Fruit fly (Drosophila melanogaster) whole organism, pupa: Measurements from ENCODE around the gene retinin.

Experiments used
- CG10348 ChIP-seq: fragments of 200-800 bp; sonication (Bioruptor generic); IDR thresholded peaks from 2 replicates; pipeline ENCODE4 v1.3.6; 2022; ENCODE audit warnings: missing biosample characterization, missing genetic modification characterization
- CG13204 ChIP-seq: fragments of 200-800 bp; sonication (Bioruptor generic); optimal IDR thresholded peaks from 2 replicates; lab custom pipeline; 2018; ENCODE audit warnings: missing biosample characterization, mild to moderate bottlenecking, missing genetic modification characterization, moderate library complexity
- CG14655 ChIP-seq: fragments of 200-800 bp; sonication (Bioruptor generic); optimal IDR thresholded peaks from 3 replicates; lab custom pipeline; 2017; ENCODE audit warnings: mild to moderate bottlenecking, missing biosample characterization, missing genetic modification reagents, missing genetic modification characterization
- CG15710 ChIP-seq: fragments of 200-800 bp; sonication (Bioruptor generic); optimal IDR thresholded peaks from 2 replicates; lab custom pipeline; 2018; ENCODE audit warnings: missing biosample characterization, mild to moderate bottlenecking, missing genetic modification characterization, moderate library complexity
- CG17806 ChIP-seq: fragments of 200-800 bp; sonication (Bioruptor generic); optimal IDR thresholded peaks from 2 replicates; lab custom pipeline; 2018; ENCODE audit warnings: missing biosample characterization, mild to moderate bottlenecking, missing genetic modification characterization, moderate library complexity
- CG9948 ChIP-seq: fragments of 200-800 bp; sonication (Bioruptor generic); optimal IDR thresholded peaks from 2 replicates; lab custom pipeline; 2018; ENCODE audit warnings: missing biosample characterization, mild to moderate bottlenecking, missing genetic modification characterization, moderate library complexity
- EcR ChIP-seq: fragments of 200-800 bp; sonication (Bioruptor generic); optimal IDR thresholded peaks from 3 replicates; lab custom pipeline; 2019; ENCODE audit warnings: missing biosample characterization, missing genetic modification characterization, mild to moderate bottlenecking, moderate library complexity, missing genetic modification reagents
- Ets98B ChIP-seq: fragments of 200-800 bp; sonication (Bioruptor generic); IDR thresholded peaks from 2 replicates; pipeline ENCODE4 v1.3.6; 2022; ENCODE audit warnings: missing biosample characterization, missing genetic modification characterization
- Pif1A ChIP-seq: fragments of 200-800 bp; sonication (Bioruptor generic); optimal IDR thresholded peaks from 3 replicates; lab custom pipeline; 2016; ENCODE audit warnings: missing biosample characterization, missing genetic modification characterization
- Pif1B ChIP-seq: fragments of 200-800 bp; sonication (Bioruptor generic); optimal IDR thresholded peaks from 3 replicates; lab custom pipeline; 2016; ENCODE audit warnings: missing biosample characterization, missing genetic modification characterization
- Snoo ChIP-seq: fragments of 200-800 bp; sonication (Bioruptor generic); optimal IDR thresholded peaks from 3 replicates; lab custom pipeline; 2017; ENCODE audit warnings: missing biosample characterization, mild to moderate bottlenecking, missing genetic modification characterization, inconsistent platforms
- fd96Ca ChIP-seq: fragments of 200-800 bp; sonication (Bioruptor generic); IDR thresholded peaks from 3 replicates; pipeline ENCODE4 v1.3.6; 2022; ENCODE audit warnings: missing biosample characterization, missing genetic modification characterization

dm6 chr3L:16295447-16295846 lies 36.3 kb upstream of the retinin start, which contains the start of gene CG4962:
- TF ChIP-seq CG14655 (GFP tag; lab: Kevin White, UChicago), result no peak
- TF ChIP-seq Ets98B, result no peak
- no peak for TF ChIP-seq CG13204 (GFP tag; lab: Kevin White, UChicago)
- TF ChIP-seq fd96Ca (GFP tag; lab: Robert Waterston, UW), result no peak
- TF ChIP-seq Snoo (tag; lab: Kevin White, UChicago), result no peak
- no peak for TF ChIP-seq CG17806 (tag; lab: Kevin White, UChicago)
- TF ChIP-seq Pif1A, result no peak
- no peak for TF ChIP-seq CG15710 (tag; lab: Kevin White, UChicago)
- TF ChIP-seq CG10348 (GFP tag; lab: Robert Waterston, UW), result no peak
- no peak for TF ChIP-seq CG9948 (tag; lab: Kevin White, UChicago)
- no peak for TF ChIP-seq EcR (GFP tag; lab: Kevin White, UChicago)
- no peak for TF ChIP-seq Pif1B (GFP tag; lab: Kevin White, UChicago)
